Fruit fly (Drosophila melanogaster): ENCODE measurements around the gene dnc.

DNA sequence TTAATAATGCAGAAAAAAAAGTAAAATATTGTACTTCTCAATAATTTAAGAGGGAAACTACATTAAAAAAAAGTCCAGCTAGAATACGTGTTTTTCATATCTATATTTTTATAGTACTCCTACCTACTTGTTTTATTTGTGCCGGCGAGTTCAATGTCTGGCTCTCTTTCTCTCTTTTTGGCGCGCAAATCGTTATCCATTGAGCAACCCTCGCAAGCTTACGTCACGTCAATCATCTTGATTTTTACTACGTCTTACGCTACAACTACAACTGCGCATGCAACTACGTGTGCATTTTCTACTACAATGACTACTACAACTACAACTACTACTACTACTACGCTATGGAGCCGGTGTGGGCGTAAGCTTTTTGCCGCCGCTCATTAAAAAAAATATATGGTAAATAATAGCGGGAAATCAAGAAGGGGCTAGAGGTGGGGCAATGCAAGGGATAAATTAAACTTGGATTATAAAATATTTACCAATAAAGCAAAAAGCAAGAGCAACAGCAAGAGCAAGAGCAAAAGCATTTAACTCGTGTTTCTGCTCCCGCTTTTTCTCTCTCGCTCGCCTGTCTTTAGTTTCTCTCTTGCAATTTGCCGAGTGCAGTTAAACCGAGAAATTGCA is 201.2 kb downstream of the dnc start:
- no peak for TF ChIP-seq GATAd (GFP tag; optimal IDR thresholded peaks at IDR 0.05)
- TF ChIP-seq fru (GFP tag; optimal IDR thresholded peaks at IDR 0.05) = no peak

All from whole organism, wandering third instar larva.